Fruit fly (Drosophila melanogaster) whole organism, embryonic: ENCODE results near the gene CG13891.

Experiments
- Ada2b ChIP-seq: fragments of 200-800 bp; sonication (Bioruptor generic); IDR thresholded peaks from 2 replicates; pipeline ENCODE4 v1.3.6; 2022; ENCODE audit warnings: missing biosample characterization, missing genetic modification characterization
- B-H2 ChIP-seq: fragments of 200-800 bp; sonication (Bioruptor generic); optimal IDR thresholded peaks from 2 replicates; lab custom pipeline; 2018; ENCODE audit warnings: missing biosample characterization, mild to moderate bottlenecking, missing genetic modification characterization
- Blimp-1 ChIP-seq: fragments of 200-800 bp; sonication (Bioruptor generic); optimal IDR thresholded peaks from 3 replicates; lab custom pipeline; 2018; ENCODE audit warnings: missing biosample characterization, missing genetic modification characterization, mild to moderate bottlenecking, moderate library complexity, missing genetic modification reagents
- Bteb2 ChIP-seq: fragments of 200-800 bp; sonication (Bioruptor generic); optimal IDR thresholded peaks from 2 replicates; lab custom pipeline; 2016; ENCODE audit warnings: missing biosample characterization, missing genetic modification characterization
- CG10462 ChIP-seq: fragments of 200-800 bp; sonication (Bioruptor generic); optimal IDR thresholded peaks from 2 replicates; lab custom pipeline; 2016; ENCODE audit warnings: missing biosample characterization, missing genetic modification characterization
- CG10979 ChIP-seq: fragments of 200-800 bp; sonication (Bioruptor generic); optimal IDR thresholded peaks from 2 replicates; lab custom pipeline; 2018; ENCODE audit warnings: missing biosample characterization, mild to moderate bottlenecking, missing genetic modification characterization, moderate library complexity
- CG11247 ChIP-seq: fragments of 200-800 bp; sonication (Bioruptor generic); IDR thresholded peaks from 2 replicates; pipeline ENCODE4 v1.3.6; 2022; ENCODE audit warnings: missing biosample characterization, missing genetic modification characterization
- CG12219 ChIP-seq: fragments of 200-800 bp; sonication (Bioruptor generic); optimal IDR thresholded peaks from 3 replicates; lab custom pipeline; 2018; ENCODE audit warnings: missing biosample characterization, mild to moderate bottlenecking, missing genetic modification characterization
- CG1233 ChIP-seq: fragments of 200-800 bp; sonication (Bioruptor generic); optimal IDR thresholded peaks from 4 replicates; lab custom pipeline; 2018; ENCODE audit warnings: missing biosample characterization, mild to moderate bottlenecking, missing genetic modification characterization
- CG12769 ChIP-seq: fragments of 200-800 bp; sonication (Bioruptor generic); optimal IDR thresholded peaks from 2 replicates; lab custom pipeline; 2019; ENCODE audit warnings: missing biosample characterization, mild to moderate bottlenecking, missing genetic modification characterization, moderate library complexity
- CG13624 ChIP-seq: fragments of 200-800 bp; sonication (Bioruptor generic); optimal IDR thresholded peaks from 2 replicates; lab custom pipeline; 2016; ENCODE audit warnings: missing biosample characterization, missing genetic modification characterization
- CG15073 ChIP-seq: fragments of 200-800 bp; sonication (Bioruptor generic); optimal IDR thresholded peaks from 2 replicates; lab custom pipeline; 2016; ENCODE audit warnings: missing biosample characterization, missing genetic modification characterization
- CG16779 ChIP-seq: fragments of 200-800 bp; sonication (Bioruptor generic); IDR thresholded peaks from 2 replicates; pipeline ENCODE4 v1.3.6; 2022; ENCODE audit warnings: missing biosample characterization, missing genetic modification characterization
- CG17186 ChIP-seq: fragments of 200-800 bp; sonication (Bioruptor generic); optimal IDR thresholded peaks from 3 replicates; lab custom pipeline; 2017; ENCODE audit warnings: missing biosample characterization, missing genetic modification reagents, missing genetic modification characterization
- CG17359 ChIP-seq: fragments of 200-800 bp; sonication (Bioruptor generic); optimal IDR thresholded peaks from 3 replicates; lab custom pipeline; 2018; ENCODE audit warnings: missing biosample characterization, mild to moderate bottlenecking, missing genetic modification characterization, moderate library complexity
- CG17802 ChIP-seq: fragments of 200-800 bp; sonication (Bioruptor generic); optimal IDR thresholded peaks from 2 replicates; lab custom pipeline; 2018; ENCODE audit warnings: missing biosample characterization, mild to moderate bottlenecking, missing genetic modification characterization, moderate library complexity
- CG18764 ChIP-seq: fragments of 200-800 bp; sonication (Bioruptor generic); optimal IDR thresholded peaks from 3 replicates; lab custom pipeline; 2016; ENCODE audit warnings: missing biosample characterization, missing genetic modification characterization
- CG2712 ChIP-seq: fragments of 200-800 bp; optimal IDR thresholded peaks from 3 replicates; lab custom pipeline; 2019; ENCODE audit warnings: missing biosample characterization, mild to moderate bottlenecking, missing genetic modification characterization, moderate library complexity
- CG2889 ChIP-seq: fragments of 200-800 bp; sonication (Bioruptor generic); IDR thresholded peaks from 3 replicates; pipeline ENCODE4 v1.3.6; 2022; ENCODE audit warnings: missing biosample characterization, missing genetic modification characterization
- CG3163 ChIP-seq: fragments of 200-800 bp; sonication (Bioruptor generic); optimal IDR thresholded peaks from 3 replicates; lab custom pipeline; 2016; ENCODE audit warnings: missing biosample characterization, missing genetic modification characterization
- CG33557 ChIP-seq: fragments of 200-800 bp; sonication (Bioruptor generic); optimal IDR thresholded peaks from 2 replicates; lab custom pipeline; 2019; ENCODE audit warnings: missing biosample characterization, mild to moderate bottlenecking, missing genetic modification characterization, moderate library complexity
- CG6654 ChIP-seq: fragments of 200-800 bp; sonication (Bioruptor generic); optimal IDR thresholded peaks from 2 replicates; lab custom pipeline; 2017; ENCODE audit warnings: missing biosample characterization, mild to moderate bottlenecking, missing genetic modification characterization
- CG7745 ChIP-seq: fragments of 200-800 bp; sonication (Bioruptor generic); optimal IDR thresholded peaks from 2 replicates; lab custom pipeline; 2018; ENCODE audit warnings: missing biosample characterization, mild to moderate bottlenecking, missing genetic modification characterization, moderate library complexity
- CG9727 ChIP-seq: fragments of 200-800 bp; sonication (Bioruptor generic); optimal IDR thresholded peaks from 3 replicates; lab custom pipeline; 2017; ENCODE audit warnings: missing biosample characterization, mild to moderate bottlenecking, missing genetic modification characterization
- D19A ChIP-seq: fragments of 200-800 bp; optimal IDR thresholded peaks from 3 replicates; lab custom pipeline; 2019; ENCODE audit warnings: missing biosample characterization, mild to moderate bottlenecking, missing genetic modification characterization, moderate library complexity
- Dbx ChIP-seq: fragments of 200-800 bp; sonication (Bioruptor generic); IDR thresholded peaks from 3 replicates; pipeline ENCODE4 v1.3.6; 2022; ENCODE audit warnings: missing biosample characterization, missing genetic modification characterization
- E2f2 ChIP-seq: fragments of 200-800 bp; sonication (Bioruptor generic); IDR thresholded peaks from 2 replicates; pipeline ENCODE4 v1.3.6; 2022; ENCODE audit warnings: missing biosample characterization, missing genetic modification characterization
- HLHmδ ChIP-seq: fragments of 200-800 bp; sonication (Bioruptor generic); optimal IDR thresholded peaks from 2 replicates; lab custom pipeline; 2018; ENCODE audit warnings: missing biosample characterization, mild to moderate bottlenecking, missing genetic modification characterization, moderate library complexity
- Nf-YC ChIP-seq: fragments of 200-800 bp; optimal IDR thresholded peaks from 3 replicates; lab custom pipeline; 2019; ENCODE audit warnings: missing biosample characterization, mild to moderate bottlenecking, missing genetic modification characterization, moderate library complexity
- Opbp ChIP-seq: fragments of 200-800 bp; sonication (Bioruptor generic); IDR thresholded peaks from 3 replicates; pipeline ENCODE4 v1.3.6; 2022; ENCODE audit warnings: missing biosample characterization, missing genetic modification characterization; ENCODE audit not compliant: partially characterized antibody
- Side ChIP-seq: fragments of 200-800 bp; sonication (Bioruptor generic); optimal IDR thresholded peaks from 2 replicates; lab custom pipeline; 2016; ENCODE audit warnings: missing biosample characterization, missing genetic modification characterization
- Ssrp ChIP-seq: fragments of 200-800 bp; sonication (Bioruptor generic); optimal IDR thresholded peaks from 2 replicates; lab custom pipeline; 2018; ENCODE audit warnings: missing biosample characterization, mild to moderate bottlenecking, missing genetic modification characterization, moderate library complexity
- Trl ChIP-seq, 3 experiments: fragments of >200 bp in 2 of 3; fragments of 200-800 bp in 1 of 3; sonication (Bioruptor generic) in 1 of 3; optimal IDR thresholded peaks; 2 replicates in 1 of 3; 3 replicates in 2 of 3; lab custom pipeline; 2016 to 2017; ENCODE audit warnings: missing biosample characterization in 1 of 3, missing genetic modification characterization in 1 of 3
- abd-A ChIP-seq: fragments of 200-800 bp; sonication (Bioruptor generic); optimal IDR thresholded peaks from 3 replicates; lab custom pipeline; 2019; ENCODE audit warnings: missing biosample characterization, mild to moderate bottlenecking, missing genetic modification characterization, moderate library complexity
- bowl ChIP-seq: fragments of 200-800 bp; sonication (Bioruptor generic); IDR thresholded peaks from 2 replicates; pipeline ENCODE4 v1.3.6; 2022; ENCODE audit warnings: missing biosample characterization, missing genetic modification characterization
- cas ChIP-seq: fragments of 200-800 bp; sonication (Bioruptor generic); IDR thresholded peaks from 2 replicates; pipeline ENCODE4 v1.3.6; 2022; ENCODE audit warnings: missing biosample characterization, missing genetic modification characterization
- da ChIP-seq: fragments of 200-800 bp; sonication (Bioruptor generic); optimal IDR thresholded peaks from 2 replicates; lab custom pipeline; 2016; ENCODE audit warnings: missing biosample characterization, missing genetic modification characterization
- esg ChIP-seq: fragments of 200-800 bp; sonication (Bioruptor generic); conservative IDR thresholded peaks from 2 replicates; pipeline ENCODE4 v1.3.6; 2022; ENCODE audit warnings: missing biosample characterization, missing genetic modification characterization
- ewg ChIP-seq: fragments of 200-800 bp; sonication (Bioruptor generic); optimal IDR thresholded peaks from 3 replicates; lab custom pipeline; 2017; ENCODE audit warnings: mild to moderate bottlenecking, missing biosample characterization, missing genetic modification reagents, missing genetic modification characterization
- hth ChIP-seq: fragments of >200 bp; optimal IDR thresholded peaks from 2 replicates; lab custom pipeline; 2017; ENCODE audit warnings: inconsistent platforms
- lilli ChIP-seq: fragments of 200-800 bp; sonication (Bioruptor generic); optimal IDR thresholded peaks from 3 replicates; lab custom pipeline; 2016; ENCODE audit warnings: missing biosample characterization, missing genetic modification characterization
- lola ChIP-seq, 3 experiments: fragments of >200 bp in 2 of 3; fragments of 200-800 bp in 1 of 3; sonication (Bioruptor generic) in 1 of 3; optimal IDR thresholded peaks; 2 replicates each; lab custom pipeline; 2017 to 2019; ENCODE audit warnings: missing biosample characterization in 3 of 3, missing genetic modification characterization in 3 of 3, mild to moderate bottlenecking in 1 of 3, moderate library complexity in 1 of 3
- oc ChIP-seq: fragments of 200-800 bp; sonication (Bioruptor generic); optimal IDR thresholded peaks from 2 replicates; lab custom pipeline; 2018; ENCODE audit warnings: missing biosample characterization, mild to moderate bottlenecking, missing genetic modification characterization, moderate library complexity
- pan ChIP-seq, 4 experiments: fragments of >200 bp in 3 of 4; fragments of 200-800 bp in 1 of 4; sonication (Bioruptor generic) in 1 of 4; optimal IDR thresholded peaks in 3 of 4; IDR thresholded peaks in 1 of 4; 2 replicates each; pipeline versions ENCODE4 v1.3.6 to Lab custom; 2017 to 2022; ENCODE audit warnings: missing biosample characterization in 2 of 4, missing genetic modification characterization in 2 of 4, mixed read lengths in 1 of 4
- pros ChIP-seq: fragments of 200-800 bp; sonication (Bioruptor generic); optimal IDR thresholded peaks from 3 replicates; lab custom pipeline; 2019; ENCODE audit warnings: missing biosample characterization, mild to moderate bottlenecking, missing genetic modification characterization, moderate library complexity
- repo ChIP-seq: fragments of 200-800 bp; sonication (Bioruptor generic); optimal IDR thresholded peaks from 2 replicates; lab custom pipeline; 2016; ENCODE audit warnings: missing biosample characterization, missing genetic modification characterization
- wdn ChIP-seq: fragments of 200-800 bp; sonication (Bioruptor generic); IDR thresholded peaks from 2 replicates; pipeline ENCODE4 v1.3.6; 2022; ENCODE audit warnings: missing biosample characterization, missing genetic modification characterization
- zf30C ChIP-seq: fragments of 200-800 bp; sonication (Bioruptor generic); optimal IDR thresholded peaks from 3 replicates; lab custom pipeline; 2018; ENCODE audit warnings: missing biosample characterization, mild to moderate bottlenecking, missing genetic modification characterization
- zfh2 ChIP-seq: fragments of 200-800 bp; sonication (Bioruptor generic); optimal IDR thresholded peaks from 2 replicates; lab custom pipeline; 2016; ENCODE audit warnings: missing biosample characterization, missing genetic modification characterization

CG13891 gene

DNA sequence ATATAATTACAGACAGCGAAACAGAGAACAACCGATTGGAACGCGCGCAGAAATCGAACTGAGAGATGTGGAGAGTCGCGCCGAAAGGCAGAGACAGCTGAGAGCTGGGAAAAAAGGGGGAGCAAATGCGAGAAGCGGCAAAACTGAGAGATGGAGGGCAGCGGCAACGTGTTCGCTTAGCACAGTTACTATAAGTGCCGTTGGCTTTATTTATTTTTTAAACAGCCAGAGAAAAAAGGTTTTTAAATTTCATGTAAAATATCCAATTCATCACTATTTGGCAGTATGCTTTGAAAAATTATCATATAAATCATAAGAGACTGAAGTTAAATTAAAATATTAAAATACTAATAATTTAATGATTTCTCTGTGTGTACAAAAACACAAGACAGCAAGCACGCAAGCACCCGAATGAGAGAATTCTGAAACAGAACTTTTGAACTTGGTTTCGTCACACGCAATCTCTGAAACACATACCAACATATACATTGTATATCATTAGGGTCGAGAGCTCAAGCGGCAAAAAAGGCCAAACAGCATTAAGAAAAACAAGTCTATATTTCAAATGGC, 7.4 kb upstream of the CG13891 start (continued):
- peak; percentile 70 for TF ChIP-seq CG10979 (tag; lab: Kevin White, UChicago)
- peak; percentile 70 for TF ChIP-seq zfh2 (GFP tag; lab: Kevin White, UChicago)
- peak; percentile 81 for TF ChIP-seq esg (GFP tag; lab: Robert Waterston, UW)
- peak; percentile 68 for TF ChIP-seq B-H2
- TF ChIP-seq CG1233: peak; percentile 67
- no peak for TF ChIP-seq da
- peak; percentile 61 for TF ChIP-seq abd-A (tag; lab: Kevin White, UChicago)
- no peak for TF ChIP-seq pan (optimal IDR thresholded peaks at IDR 0.05; lab: Kevin White, UChicago)
- TF ChIP-seq pan (GFP tag; optimal IDR thresholded peaks at IDR 0.05 in 1 of 2, IDR thresholded peaks at IDR 0.05 in 1 of 2): peak in 1 of 2 experiments; percentile 87
- no peak for TF ChIP-seq CG33557
- TF ChIP-seq zf30C: peak; percentile 54
- TF ChIP-seq CG13624 (GFP tag; lab: Kevin White, UChicago): peak; percentile 44
- TF ChIP-seq CG7745 (tag; lab: Kevin White, UChicago): no peak
- TF ChIP-seq CG12769 (tag; lab: Kevin White, UChicago): peak; percentile 50
- peak; percentile 67 for TF ChIP-seq bowl (GFP tag; lab: Robert Waterston, UW)
- peak; percentile 53 for TF ChIP-seq Ssrp (tag; lab: Kevin White, UChicago)
- TF ChIP-seq CG12219 (GFP tag; lab: Kevin White, UChicago): peak; percentile 56
- peak; percentile 58 to 89 for TF ChIP-seq Trl (optimal IDR thresholded peaks at IDR 0.05; lab: Kevin White, UChicago)
- TF ChIP-seq Trl (GFP tag; optimal IDR thresholded peaks at IDR 0.05; lab: Kevin White, UChicago): peak; percentile 55
- TF ChIP-seq Ada2b (GFP tag; lab: Robert Waterston, UW): peak; percentile 85
- TF ChIP-seq lilli (GFP tag; lab: Kevin White, UChicago): peak; percentile 77
- TF ChIP-seq repo (GFP tag; lab: Kevin White, UChicago): no peak
- peak; percentile 46 for TF ChIP-seq CG10462
- no peak for TF ChIP-seq HLHmδ
- TF ChIP-seq Blimp-1: peak; percentile 78
- no peak for TF ChIP-seq oc (tag; lab: Kevin White, UChicago)
- peak; percentile 60 for TF ChIP-seq ewg
- TF ChIP-seq Bteb2 (GFP tag; lab: Kevin White, UChicago): peak; percentile 35
- peak; percentile 73 for TF ChIP-seq E2f2 (GFP tag; lab: Robert Waterston, UW)
- no peak for TF ChIP-seq hth (lab: Kevin White, UChicago)
- peak; percentile 79 for TF ChIP-seq CG2889 (GFP tag; lab: Robert Waterston, UW)
- TF ChIP-seq CG3163 (GFP tag; lab: Kevin White, UChicago): peak; percentile 8
- no peak for TF ChIP-seq Side (GFP tag; lab: Kevin White, UChicago)
- TF ChIP-seq cas (GFP tag; lab: Robert Waterston, UW): peak; percentile 84
- TF ChIP-seq CG9727 (GFP tag; lab: Kevin White, UChicago): peak; percentile 87
- peak; percentile 69 for TF ChIP-seq Nf-YC
- TF ChIP-seq Dbx (GFP tag; lab: Robert Waterston, UW): peak; percentile 95
- peak; percentile 68 for TF ChIP-seq CG18764 (GFP tag; lab: Kevin White, UChicago)
- peak in 1 of 3 experiments; percentile 53 for TF ChIP-seq lola (GFP tag; optimal IDR thresholded peaks at IDR 0.05; lab: Kevin White, UChicago)
- peak; percentile 69 for TF ChIP-seq CG11247 (GFP tag; lab: Robert Waterston, UW)
- TF ChIP-seq CG17802 (tag; lab: Kevin White, UChicago): peak; percentile 16
- no peak for TF ChIP-seq pros (GFP tag; lab: Kevin White, UChicago)
- TF ChIP-seq CG16779: peak; percentile 85
- TF ChIP-seq CG2712 (tag; lab: Kevin White, UChicago): peak; percentile 70
- no peak for TF ChIP-seq CG6654 (GFP tag; lab: Kevin White, UChicago)
- TF ChIP-seq wdn: peak; percentile 91
- peak; percentile 72 for TF ChIP-seq D19A
- no peak for TF ChIP-seq Opbp (GFP tag; lab: Robert Waterston, UW)
- TF ChIP-seq CG17359: peak; percentile 86
- TF ChIP-seq CG15073: no peak
- TF ChIP-seq CG17186 (GFP tag; lab: Kevin White, UChicago): no peak
